Worm (Caenorhabditis elegans) whole organism, mixed stage, embryonic: ENCODE data around the gene mltn-1.
A peak's percentile ranks its signal among the peaks of the same experiment; 100 is the strongest.

Experiments
- M03D4.4 ChIP-seq: sonication (generic microtip); optimal IDR thresholded peaks from 2 replicates; lab custom pipeline; 2017; ENCODE audit warnings: mild to moderate bottlenecking, missing genetic modification characterization, missing compliant biosample characterization
- bed-3 ChIP-seq: fragments of 200-800 bp; sonication (Bioruptor generic); optimal IDR thresholded peaks from 3 replicates; lab custom pipeline; 2018; ENCODE audit warnings: mild to moderate bottlenecking, missing genetic modification characterization, moderate library complexity, missing compliant biosample characterization
- blmp-1 ChIP-seq: fragments of 150-350 bp; optimal IDR thresholded peaks from 2 replicates; lab custom pipeline; 2014; ENCODE audit warnings: missing biosample characterization, missing genetic modification characterization
- ceh-39 ChIP-seq: fragments of 150-350 bp; optimal IDR thresholded peaks from 2 replicates; lab custom pipeline; 2014; ENCODE audit warnings: missing biosample characterization, missing genetic modification characterization
- ceh-83 ChIP-seq: fragments of 200-800 bp; sonication (Bioruptor generic); optimal IDR thresholded peaks from 2 replicates; lab custom pipeline; 2018; ENCODE audit warnings: mild to moderate bottlenecking, missing genetic modification characterization, missing compliant biosample characterization
- ces-1 ChIP-seq: fragments of 150-350 bp; optimal IDR thresholded peaks from 2 replicates; lab custom pipeline; 2014; ENCODE audit warnings: missing biosample characterization, missing genetic modification reagents, missing genetic modification characterization
- cnd-1 ChIP-seq: fragments of 200-800 bp; sonication (Bioruptor generic); optimal IDR thresholded peaks from 2 replicates; lab custom pipeline; 2018; ENCODE audit warnings: mild to moderate bottlenecking, missing genetic modification characterization, missing compliant biosample characterization
- drap-1 ChIP-seq: fragments of 200-800 bp; sonication (Bioruptor generic); optimal IDR thresholded peaks from 3 replicates; lab custom pipeline; 2018; ENCODE audit warnings: mild to moderate bottlenecking, missing genetic modification characterization, missing compliant biosample characterization
- elt-1 ChIP-seq: sonication (generic microtip); optimal IDR thresholded peaks from 2 replicates; lab custom pipeline; 2017; ENCODE audit warnings: missing genetic modification characterization, mild to moderate bottlenecking, missing compliant biosample characterization, antibody characterized with exemption, moderate library complexity, borderline replicate concordance; ENCODE audit not compliant: insufficient read depth
- elt-3 ChIP-seq: fragments of 150-350 bp; optimal IDR thresholded peaks from 2 replicates; lab custom pipeline; 2014; ENCODE audit warnings: missing biosample characterization, missing genetic modification characterization
- ham-2 ChIP-seq: fragments of 200-800 bp; sonication (Bioruptor generic); optimal IDR thresholded peaks from 2 replicates; lab custom pipeline; 2018; ENCODE audit warnings: mild to moderate bottlenecking, missing genetic modification characterization, missing compliant biosample characterization
- hlh-1 ChIP-seq: fragments of 150-350 bp; optimal IDR thresholded peaks from 2 replicates; lab custom pipeline; 2014; ENCODE audit warnings: missing biosample characterization, missing genetic modification reagents, missing genetic modification characterization
- lin-13 ChIP-seq: fragments of 150-350 bp; optimal IDR thresholded peaks from 2 replicates; lab custom pipeline; 2014; ENCODE audit warnings: missing biosample characterization, missing genetic modification characterization
- lin-32 ChIP-seq: fragments of 200-800 bp; sonication (Bioruptor generic); optimal IDR thresholded peaks from 2 replicates; lab custom pipeline; 2018; ENCODE audit warnings: mild to moderate bottlenecking, missing genetic modification characterization, missing compliant biosample characterization
- lsy-2 ChIP-seq: fragments of 150-350 bp; optimal IDR thresholded peaks from 2 replicates; lab custom pipeline; 2014; ENCODE audit warnings: missing biosample characterization, missing genetic modification characterization
- mab-5 ChIP-seq: fragments of 150-350 bp; optimal IDR thresholded peaks from 2 replicates; lab custom pipeline; 2014; ENCODE audit warnings: missing biosample characterization, missing genetic modification characterization
- mep-1 ChIP-seq: fragments of 150-350 bp; optimal IDR thresholded peaks from 2 replicates; lab custom pipeline; 2017; ENCODE audit warnings: missing biosample characterization, missing genetic modification reagents, missing genetic modification characterization, inconsistent platforms
- mls-2 ChIP-seq: sonication (generic microtip); optimal IDR thresholded peaks from 2 replicates; lab custom pipeline; 2016; ENCODE audit warnings: mild to moderate bottlenecking, missing genetic modification characterization, moderate library complexity, missing compliant biosample characterization
- nhr-12 ChIP-seq: fragments of 150-350 bp; optimal IDR thresholded peaks from 2 replicates; lab custom pipeline; 2014; ENCODE audit warnings: missing biosample characterization, missing genetic modification characterization
- nhr-2 ChIP-seq: fragments of 150-350 bp; optimal IDR thresholded peaks from 2 replicates; lab custom pipeline; 2014; ENCODE audit warnings: missing biosample characterization, missing genetic modification characterization
- nhr-237 ChIP-seq: fragments of 150-350 bp; optimal IDR thresholded peaks from 2 replicates; lab custom pipeline; 2014; ENCODE audit warnings: missing biosample characterization, missing genetic modification characterization
- nhr-28 ChIP-seq: fragments of 150-350 bp; optimal IDR thresholded peaks from 2 replicates; lab custom pipeline; 2014; ENCODE audit warnings: missing biosample characterization, missing genetic modification characterization
- nhr-76 ChIP-seq: sonication (generic microtip); optimal IDR thresholded peaks from 2 replicates; lab custom pipeline; 2017; ENCODE audit warnings: missing biosample characterization, missing genetic modification characterization
- pha-4 ChIP-seq: fragments of 150-350 bp; optimal IDR thresholded peaks from 2 replicates; lab custom pipeline; 2018; ENCODE audit warnings: missing biosample characterization, missing genetic modification reagents, missing genetic modification characterization
- sem-2 ChIP-seq: fragments of 200-800 bp; sonication (Bioruptor generic); optimal IDR thresholded peaks from 2 replicates; lab custom pipeline; 2018; ENCODE audit warnings: mild to moderate bottlenecking, missing genetic modification characterization, missing compliant biosample characterization
- snpc-4 ChIP-seq: fragments of 150-350 bp; optimal IDR thresholded peaks from 2 replicates; lab custom pipeline; 2014; ENCODE audit warnings: missing biosample characterization, missing genetic modification characterization
- sptf-1 ChIP-seq: sonication (generic microtip); optimal IDR thresholded peaks from 2 replicates; lab custom pipeline; 2017; ENCODE audit warnings: mild to moderate bottlenecking, missing genetic modification characterization, moderate library complexity, missing compliant biosample characterization
- tbx-8 ChIP-seq: fragments of 200-800 bp; sonication (Bioruptor generic); optimal IDR thresholded peaks from 2 replicates; lab custom pipeline; 2018; ENCODE audit warnings: mild to moderate bottlenecking, missing genetic modification characterization, moderate library complexity, missing compliant biosample characterization
- unc-120 ChIP-seq: sonication (generic microtip); optimal IDR thresholded peaks from 2 replicates; lab custom pipeline; 2017; ENCODE audit warnings: missing genetic modification characterization, missing compliant biosample characterization; ENCODE audit not compliant: poor library complexity, severe bottlenecking
- unc-39 ChIP-seq: fragments of 150-350 bp; optimal IDR thresholded peaks from 2 replicates; lab custom pipeline; 2014; ENCODE audit warnings: missing biosample characterization, missing genetic modification characterization
- unc-62 ChIP-seq: fragments of 150-350 bp; optimal IDR thresholded peaks from 2 replicates; lab custom pipeline; 2014; ENCODE audit warnings: missing biosample characterization, missing genetic modification reagents, missing genetic modification characterization
- zip-8 ChIP-seq: fragments of 150-350 bp; optimal IDR thresholded peaks from 2 replicates; lab custom pipeline; 2014; ENCODE audit warnings: missing biosample characterization, missing genetic modification characterization
- ztf-11 ChIP-seq: fragments of 150-350 bp; optimal IDR thresholded peaks from 2 replicates; lab custom pipeline; 2014; ENCODE audit warnings: missing biosample characterization, missing genetic modification characterization

The mltn-1 gene

ce11 chrII:13187188-13187587 lies 42.2 kb upstream of the mltn-1 start, which contains the start of gene mecr-1:
mecr-1 (minus strand) TSS chrII:13187314.
- TF ChIP-seq tbx-8 = no peak
- peak; percentile 37 for TF ChIP-seq ces-1 (GFP tag; lab: Kevin White, UChicago)
- TF ChIP-seq unc-62 = no peak
- TF ChIP-seq, all 35 proteins: peak for 1

ce11 chrII:13184129-13184528 lies 39.1 kb upstream of the mltn-1 start, which contains the start of gene W09H1.3:
W09H1.3 (plus strand) TSS chrII:13184429.
- TF ChIP-seq bed-3 (no peak), unc-39 (tag; lab: Kevin White, UChicago) (no peak), nhr-12 (tag; lab: Kevin White, UChicago) (no peak)

DNA sequence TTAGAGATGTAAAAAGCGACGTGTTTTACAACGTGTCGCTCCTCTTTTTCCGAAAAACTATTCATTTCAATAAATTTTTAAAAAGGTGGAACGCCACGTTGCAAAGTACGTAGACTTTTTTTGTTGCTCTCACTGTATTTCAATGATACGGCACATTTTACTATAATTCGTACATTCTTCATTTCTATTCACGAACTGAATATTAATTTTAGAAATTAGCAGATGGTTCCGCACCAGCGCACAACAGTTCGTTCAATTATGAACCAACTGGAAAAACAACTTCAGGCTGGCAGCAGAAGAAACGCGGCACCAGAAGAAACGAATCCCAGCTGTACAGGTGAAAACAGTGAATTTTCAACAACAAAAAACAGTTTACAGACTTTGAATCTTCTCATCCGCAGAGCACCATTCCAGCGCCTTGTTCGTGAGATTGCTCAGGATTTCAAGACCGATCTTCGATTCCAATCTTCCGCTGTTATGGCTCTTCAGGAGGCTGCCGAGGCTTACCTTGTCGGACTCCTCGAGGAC lies 38.3 kb upstream of the mltn-1 start, which contains the start of the genes W09H1.4 and his-73:
Gene W09H1.4 (plus strand): TSS at position 301 of the 528 bp plus-strand sequence.
Gene his-73 (plus strand): TSS at position 478 of the 528 bp plus-strand sequence.
- TF ChIP-seq lin-32 (GFP tag; lab: Kevin White, UChicago) = no peak
- TF ChIP-seq tbx-8 = no peak
- TF ChIP-seq nhr-76 (tag; lab: Kevin White, UChicago) = no peak
- TF ChIP-seq ham-2 (GFP tag; lab: Kevin White, UChicago) = no peak
- TF ChIP-seq snpc-4 = no peak
- TF ChIP-seq hlh-1 (tag; lab: Kevin White, UChicago) = no peak
- TF ChIP-seq mls-2 (tag; lab: Kevin White, UChicago) = no peak
- no peak for TF ChIP-seq mab-5
- TF ChIP-seq ceh-83 (GFP tag; lab: Kevin White, UChicago) = no peak
- TF ChIP-seq blmp-1 (tag; lab: Kevin White, UChicago) = no peak
- no peak for TF ChIP-seq cnd-1 (tag; lab: Kevin White, UChicago)
- TF ChIP-seq elt-1 (tag; lab: Kevin White, UChicago) = no peak
- no peak for TF ChIP-seq elt-3
- no peak for TF ChIP-seq bed-3
- no peak for TF ChIP-seq ces-1 (GFP tag; lab: Kevin White, UChicago)
- TF ChIP-seq, all 35 proteins: peak for 0

ce11 chrII:13181465-13181864 lies 36.4 kb upstream of the mltn-1 start, which contains the start of gene W09H1.1:
W09H1.1 (minus strand) TSS chrII:13181565.
- TF ChIP-seq unc-62 (no peak), nhr-237 (no peak), zip-8 (tag; lab: Kevin White, UChicago) (no peak), elt-3 (no peak), unc-120 (no peak), lin-13 (tag; lab: Kevin White, UChicago) (no peak), sptf-1 (no peak), sem-2 (GFP tag; lab: Kevin White, UChicago) (no peak), mep-1 (tag; lab: Kevin White, UChicago) (no peak), ztf-11 (tag; lab: Kevin White, UChicago) (no peak), snpc-4 (no peak), M03D4.4 (tag; lab: Kevin White, UChicago) (no peak), ces-1 (GFP tag; lab: Kevin White, UChicago) (no peak), nhr-12 (tag; lab: Kevin White, UChicago) (no peak), nhr-2 (tag; lab: Kevin White, UChicago) (no peak), elt-1 (tag; lab: Kevin White, UChicago) (no peak), drap-1 (GFP tag; lab: Kevin White, UChicago) (no peak), nhr-28 (tag; lab: Kevin White, UChicago) (no peak)

DNA sequence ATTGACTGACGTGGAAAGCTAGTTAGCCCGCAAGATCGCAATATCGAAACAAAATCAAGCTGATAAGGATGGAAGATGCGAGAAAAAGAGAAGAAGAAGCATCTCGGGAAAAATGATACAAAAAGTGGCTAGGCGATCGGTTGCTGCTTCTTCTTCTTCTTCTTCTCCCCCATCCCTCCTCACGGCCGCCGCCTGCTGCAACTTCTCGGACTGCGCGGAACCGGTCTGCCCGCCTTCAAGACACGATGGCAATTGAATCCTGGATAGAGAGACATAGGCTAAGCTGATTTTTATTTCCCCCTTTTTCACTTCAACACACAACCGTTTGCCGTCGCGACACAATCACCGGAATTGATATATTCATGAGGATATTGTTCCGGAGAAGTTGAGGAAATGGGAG lies 29.4 kb upstream of the mltn-1 start:
- TF ChIP-seq ces-1 (GFP tag; lab: Kevin White, UChicago) (no peak), sptf-1 (no peak), drap-1 (GFP tag; lab: Kevin White, UChicago) (no peak), unc-120 (no peak), pha-4 (tag; lab: Kevin White, UChicago) (no peak), elt-1 (tag; lab: Kevin White, UChicago) (no peak), ceh-39 (tag; lab: Kevin White, UChicago) (no peak), lsy-2 (no peak)
- TF ChIP-seq, all 35 proteins: peak for 0
